Fruit fly (Drosophila melanogaster): ENCODE data around the gene Arl1.

The Arl1 gene

DNA sequence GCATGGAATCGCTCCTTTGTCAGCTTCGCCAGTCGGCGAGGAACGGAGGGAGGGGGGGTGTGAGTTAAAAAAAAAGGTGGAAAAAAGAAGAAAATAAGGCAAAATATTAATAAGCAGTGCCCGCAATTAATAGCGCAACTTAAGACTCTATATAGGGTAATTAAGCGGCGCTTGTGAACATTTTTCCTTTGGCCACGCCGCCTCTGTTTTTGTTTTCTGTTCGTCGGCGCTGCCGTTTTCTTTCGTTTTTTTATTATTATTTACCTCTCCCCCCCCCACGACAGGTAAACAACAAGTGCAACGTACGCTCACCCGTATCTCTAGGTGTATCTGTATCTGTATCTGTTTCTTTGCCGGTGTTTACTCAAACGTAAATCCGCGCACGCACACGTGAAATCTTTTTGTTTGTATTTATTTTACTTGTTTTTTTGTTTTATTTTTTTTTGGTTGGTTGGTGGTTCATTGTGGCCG, 44.3 kb downstream of the Arl1 start (continued):
- TF ChIP-seq Ada2b (GFP tag; IDR thresholded peaks at IDR 0.05) (0 out of 2 replicates have a peak, but pooled peaks have one; percentile 18), CG1832 (GFP tag; optimal IDR thresholded peaks at IDR 0.05) (no peak), da (GFP tag; optimal IDR thresholded peaks at IDR 0.05) (no peak), ash1 (GFP tag; optimal IDR thresholded peaks at IDR 0.05) (no peak), oc (tag; optimal IDR thresholded peaks at IDR 0.05) (peak; percentile 38), CTCF (GFP tag; optimal IDR thresholded peaks at IDR 0.05) (no peak), hb (GFP tag; IDR thresholded peaks at IDR 0.05; ENCODE audit: partially characterized antibody) (no peak), CG1024 (GFP tag; IDR thresholded peaks at IDR 0.05) (0 out of 2 replicates have a peak, but pooled peaks have one; percentile 43), CG3163 (GFP tag; optimal IDR thresholded peaks at IDR 0.05) (peak; percentile 44), tx (GFP tag; optimal IDR thresholded peaks at IDR 0.05) (no peak), Dek (tag; optimal IDR thresholded peaks at IDR 0.05) (no peak), her (GFP tag; optimal IDR thresholded peaks at IDR 0.05) (no peak), pnt (GFP tag; optimal IDR thresholded peaks at IDR 0.05) (peak; percentile 7), slp2 (GFP tag; optimal IDR thresholded peaks at IDR 0.05) (no peak), CG4730 (GFP tag; IDR thresholded peaks at IDR 0.05) (peak; percentile 19; the same call in 1 of the 2 replicates), Sin3A (optimal IDR thresholded peaks at IDR 0.05) (no peak), CG2202 (tag; optimal IDR thresholded peaks at IDR 0.05) (peak; percentile 69), jumu (GFP tag; optimal IDR thresholded peaks at IDR 0.05) (no peak), CG32767 (GFP tag; IDR thresholded peaks at IDR 0.05) (0 out of 2 replicates have a peak, but pooled peaks have one; percentile 18), D19A (tag; optimal IDR thresholded peaks at IDR 0.05) (peak; percentile 6), ham (GFP tag; IDR thresholded peaks at IDR 0.05) (0 out of 2 replicates have a peak, but pooled peaks have one; percentile 17), Ets97D (GFP tag; optimal IDR thresholded peaks at IDR 0.05) (peak; percentile 26), CG15601 (tag; optimal IDR thresholded peaks at IDR 0.05) (peak; percentile 65), MESR4 (GFP tag; optimal IDR thresholded peaks at IDR 0.05) (no peak), sr (GFP tag; IDR thresholded peaks at IDR 0.05) (0 out of 3 replicates have a peak, but pooled peaks have one; percentile 31), Oaz (GFP tag; IDR thresholded peaks at IDR 0.05) (peak; percentile 6; the same call in 1 of the 2 replicates), pita (GFP tag; optimal IDR thresholded peaks at IDR 0.05) (no peak), eve (GFP tag; optimal IDR thresholded peaks at IDR 0.05) (no peak), CG6254 (GFP tag; optimal IDR thresholded peaks at IDR 0.05) (peak; percentile 16), CG1529 (GFP tag; optimal IDR thresholded peaks at IDR 0.05) (peak; percentile 26), pros (GFP tag; optimal IDR thresholded peaks at IDR 0.05) (peak; percentile 7), CG7963 (GFP tag; IDR thresholded peaks at IDR 0.05; ENCODE audit: partially characterized antibody) (no peak), CG12391 (tag; optimal IDR thresholded peaks at IDR 0.05) (peak; percentile 15), H15 (GFP tag; IDR thresholded peaks at IDR 0.05) (0 out of 3 replicates have a peak, but pooled peaks have one; percentile 24), Ptx1 (GFP tag; IDR thresholded peaks at IDR 0.05) (peak; percentile 48), CG4707 (GFP tag; optimal IDR thresholded peaks at IDR 0.05) (peak; percentile 19), CG17361 (GFP tag; IDR thresholded peaks at IDR 0.05) (no peak), Usf (GFP tag; optimal IDR thresholded peaks at IDR 0.05) (no peak), Mad (GFP tag; optimal IDR thresholded peaks at IDR 0.05) (no peak), Hmr (GFP tag; optimal IDR thresholded peaks at IDR 0.05) (peak; percentile 56), CG11456 (GFP tag; IDR thresholded peaks at IDR 0.05) (0 out of 3 replicates have a peak, but pooled peaks have one; percentile 39), CG7556 (GFP tag; optimal IDR thresholded peaks at IDR 0.05) (no peak), Atf6 (GFP tag; IDR thresholded peaks at IDR 0.05) (no peak; the same call in 1 of the 2 replicates), CG8478 (optimal IDR thresholded peaks at IDR 0.05) (no peak), CG14710 (tag; optimal IDR thresholded peaks at IDR 0.05) (peak; percentile 54), otp (GFP tag; IDR thresholded peaks at IDR 0.05) (0 out of 3 replicates have a peak, but pooled peaks have one; percentile 11), CG8359 (GFP tag; optimal IDR thresholded peaks at IDR 0.05; ENCODE audit: borderline replicate concordance) (peak; percentile 59), HLH4C (GFP tag; IDR thresholded peaks at IDR 0.05; ENCODE audit: partially characterized antibody) (no peak), CG12942 (GFP tag; optimal IDR thresholded peaks at IDR 0.05) (no peak), CG16779 (GFP tag; IDR thresholded peaks at IDR 0.05) (no peak), ato (GFP tag; IDR thresholded peaks at IDR 0.05; ENCODE audit: partially characterized antibody) (no peak)
